Worm (Caenorhabditis elegans): ENCODE results near the gene R10E11.9.

ce11 chrIII:9789607-9790073 lies 3.8 kb downstream of the R10E11.9 start, which contains the start of gene R10E11.5:
- no peak for TF ChIP-seq madf-10 (tag; optimal IDR thresholded peaks at IDR 0.05)
- TF ChIP-seq ets-4 (GFP tag; optimal IDR thresholded peaks at IDR 0.05), result no peak
- no peak for TF ChIP-seq sea-2 (GFP tag; IDR thresholded peaks at IDR 0.05)
- no peak for TF ChIP-seq mes-4 (tag; optimal IDR thresholded peaks at IDR 0.05)
- TF ChIP-seq F22D6.2 (tag; optimal IDR thresholded peaks at IDR 0.05), result no peak
- TF ChIP-seq attf-3 (GFP tag; conservative IDR thresholded peaks at IDR 0.05), result no peak
- TF ChIP-seq pha-4 (tag; optimal IDR thresholded peaks at IDR 0.05), result no peak
